Worm (Caenorhabditis elegans): ENCODE data around the gene C03F11.2.

Gene C03F11.2

ce11 chrX:5387629-5388028 is 9.6 kb downstream of the C03F11.2 start:
- TF ChIP-seq ZK546.5 (tag; optimal IDR thresholded peaks at IDR 0.05) (no peak), mbf-1 (tag; optimal IDR thresholded peaks at IDR 0.05) (no peak), C34F6.9 (tag; optimal IDR thresholded peaks at IDR 0.05) (peak; percentile 18), sma-3 (GFP tag; optimal IDR thresholded peaks at IDR 0.05) (no peak), nhr-21 (tag; optimal IDR thresholded peaks at IDR 0.05) (peak; percentile 66)

ce11 chrX:5386558-5386957 is 10.6 kb downstream of the C03F11.2 start, which contains the start of gene kcnl-3:
Gene kcnl-3, plus strand, starts transcription at chrX:5386858.
- TF ChIP-seq snpc-4 (tag; optimal IDR thresholded peaks at IDR 0.05): no peak
- TF ChIP-seq nhr-11 (tag; optimal IDR thresholded peaks at IDR 0.05): no peak
- no peak for TF ChIP-seq lin-39 (tag; optimal IDR thresholded peaks at IDR 0.05)
- no peak for TF ChIP-seq egl-27 (tag; optimal IDR thresholded peaks at IDR 0.05)
- no peak for TF ChIP-seq nhr-12 (tag; optimal IDR thresholded peaks at IDR 0.05)
- TF ChIP-seq nhr-129 (tag; optimal IDR thresholded peaks at IDR 0.05): no peak
- no peak for TF ChIP-seq ZK546.5 (tag; optimal IDR thresholded peaks at IDR 0.05)

ce11 chrX:5382778-5383177 is 14.4 kb downstream of the C03F11.2 start:
- TF ChIP-seq R02D3.7 (tag; optimal IDR thresholded peaks at IDR 0.05) (no peak), dmd-4 (tag; optimal IDR thresholded peaks at IDR 0.05) (no peak), nhr-11 (tag; optimal IDR thresholded peaks at IDR 0.05) (no peak), ztf-1 (GFP tag; conservative IDR thresholded peaks at IDR 0.05) (no peak), lin-13 (GFP tag; optimal IDR thresholded peaks at IDR 0.05) (no peak)

- TF ChIP-seq nhr-10 (tag; optimal IDR thresholded peaks at IDR 0.05) (no peak), peb-1 (tag; optimal IDR thresholded peaks at IDR 0.05) (no peak)
These were observed 19.9 kb downstream of the C03F11.2 start, which contains the start of gene sek-5 for ce11 chrX:5377307-5377706. Gene sek-5, plus strand, starts transcription at chrX:5377607.

ce11 chrX:5374742-5375141 is 22.5 kb downstream of the C03F11.2 start, which contains the start of gene sek-4:
Gene sek-4, plus strand, starts transcription at chrX:5375059.
- TF ChIP-seq aly-2 (tag; optimal IDR thresholded peaks at IDR 0.05) (no peak), crh-2 (tag; optimal IDR thresholded peaks at IDR 0.05) (no peak), lsy-2 (tag; optimal IDR thresholded peaks at IDR 0.05) (no peak), fos-1 (tag; optimal IDR thresholded peaks at IDR 0.05) (peak; percentile 49), mab-5 (tag; optimal IDR thresholded peaks at IDR 0.05) (no peak), unc-55 (GFP tag; optimal IDR thresholded peaks at IDR 0.05) (no peak)

- TF ChIP-seq C34F6.9 (tag; optimal IDR thresholded peaks at IDR 0.05) (no peak), unc-55 (GFP tag; optimal IDR thresholded peaks at IDR 0.05) (no peak), nhr-11 (tag; optimal IDR thresholded peaks at IDR 0.05) (no peak), unc-39 (tag; optimal IDR thresholded peaks at IDR 0.05) (no peak), nhr-12 (tag; optimal IDR thresholded peaks at IDR 0.05) (no peak), R02D3.7 (tag; optimal IDR thresholded peaks at IDR 0.05) (no peak), ztf-4 (tag; optimal IDR thresholded peaks at IDR 0.05) (no peak), unc-62 (GFP tag; optimal IDR thresholded peaks at IDR 0.05) (no peak), snpc-4 (tag; optimal IDR thresholded peaks at IDR 0.05) (no peak), ztf-1 (GFP tag; conservative IDR thresholded peaks at IDR 0.05) (no peak)
These were observed 23.6 kb downstream of the C03F11.2 start for ce11 chrX:5373597-5373996.

- TF ChIP-seq dmd-4 (tag; optimal IDR thresholded peaks at IDR 0.05) (no peak), lsy-2 (tag; optimal IDR thresholded peaks at IDR 0.05) (no peak), unc-39 (tag; optimal IDR thresholded peaks at IDR 0.05) (no peak), nhr-237 (tag; optimal IDR thresholded peaks at IDR 0.05) (no peak), ceh-16 (tag; optimal IDR thresholded peaks at IDR 0.05) (no peak), fos-1 (tag; optimal IDR thresholded peaks at IDR 0.05) (no peak), sem-4 (tag; optimal IDR thresholded peaks at IDR 0.05) (no peak), R02D3.7 (tag; optimal IDR thresholded peaks at IDR 0.05) (no peak), ztf-11 (tag; optimal IDR thresholded peaks at IDR 0.05) (no peak), nhr-11 (tag; optimal IDR thresholded peaks at IDR 0.05) (no peak), peb-1 (tag; optimal IDR thresholded peaks at IDR 0.05) (no peak), mbf-1 (tag; optimal IDR thresholded peaks at IDR 0.05) (no peak), skn-1 (tag; optimal IDR thresholded peaks at IDR 0.05) (no peak), ama-1 (optimal IDR thresholded peaks at IDR 0.05) (no peak), Y55F3AM.14 (GFP tag; optimal IDR thresholded peaks at IDR 0.05) (no peak), crh-2 (tag; optimal IDR thresholded peaks at IDR 0.05) (no peak)
These were observed 24.6 kb downstream of the C03F11.2 start, which contains the start of gene F35C8.8 for ce11 chrX:5372638-5373037. Gene F35C8.8, minus strand, starts transcription at chrX:5372639.

All from whole organism, L2 larva.